Worm (Caenorhabditis elegans): ENCODE results near the gene F45G2.8.

Gene F45G2.8

DNA sequence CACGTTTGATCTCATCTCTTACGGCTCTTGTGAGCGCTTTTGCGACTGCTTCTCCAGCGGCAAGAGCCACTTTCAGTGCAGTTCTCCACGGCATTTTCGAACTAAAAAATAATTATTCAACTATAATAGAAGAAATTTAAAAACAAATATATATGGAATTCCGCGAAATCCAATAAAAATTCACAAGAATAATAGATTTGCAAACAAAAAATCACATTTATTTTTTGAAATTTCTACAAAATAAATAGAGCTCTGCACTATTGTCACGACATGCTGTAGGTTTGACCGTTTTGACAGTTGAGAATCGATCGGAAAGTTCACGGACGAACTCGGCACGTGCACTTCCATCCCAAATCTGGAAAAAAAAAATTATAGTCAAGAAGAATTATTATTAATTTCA is at the start of gene F45G2.8:
F45G2.8 (minus strand) TSS at position 101 of the 400 bp plus-strand sequence.
- TF ChIP-seq dve-1 (tag; optimal IDR thresholded peaks at IDR 0.05) (no peak), hlh-15 (tag; optimal IDR thresholded peaks at IDR 0.05) (no peak), ceh-31 (tag; optimal IDR thresholded peaks at IDR 0.05) (no peak), ceh-34 (tag; optimal IDR thresholded peaks at IDR 0.05) (no peak), C08G9.2 (tag; optimal IDR thresholded peaks at IDR 0.05) (no peak), fkh-6 (tag; optimal IDR thresholded peaks at IDR 0.05) (no peak), mec-3 (tag; optimal IDR thresholded peaks at IDR 0.05; ENCODE audit: borderline replicate concordance) (no peak), ama-1 (optimal IDR thresholded peaks at IDR 0.05) (no peak), unc-3 (GFP tag; conservative IDR thresholded peaks at IDR 0.05) (no peak), unc-3 (tag; optimal IDR thresholded peaks at IDR 0.05) (no peak), hlh-6 (tag; optimal IDR thresholded peaks at IDR 0.05) (no peak), madf-2 (tag; optimal IDR thresholded peaks at IDR 0.05) (no peak), pag-3 (tag; optimal IDR thresholded peaks at IDR 0.05; ENCODE audit: borderline replicate concordance) (no peak), elt-2 (tag; optimal IDR thresholded peaks at IDR 0.05) (no peak), ceh-19 (GFP tag; optimal IDR thresholded peaks at IDR 0.05) (no peak)

- no peak for TF ChIP-seq lim-6 (tag; optimal IDR thresholded peaks at IDR 0.05)
- TF ChIP-seq K02D7.2 (tag; optimal IDR thresholded peaks at IDR 0.05) = no peak
- no peak for TF ChIP-seq ceh-48 (tag; optimal IDR thresholded peaks at IDR 0.05)
- no peak for TF ChIP-seq hlh-8 (tag; optimal IDR thresholded peaks at IDR 0.05)
- no peak for TF ChIP-seq ttx-3 (tag; optimal IDR thresholded peaks at IDR 0.05)
- no peak for TF ChIP-seq unc-3 (GFP tag; conservative IDR thresholded peaks at IDR 0.05)
- no peak for TF ChIP-seq unc-3 (tag; optimal IDR thresholded peaks at IDR 0.05)
- TF ChIP-seq dmd-4 (tag; optimal IDR thresholded peaks at IDR 0.05; ENCODE audit: borderline replicate concordance) = no peak
- TF ChIP-seq odd-2 (tag; optimal IDR thresholded peaks at IDR 0.05) = no peak
- TF ChIP-seq lin-11 (tag; optimal IDR thresholded peaks at IDR 0.05) = no peak
- TF ChIP-seq ceh-2 (tag; optimal IDR thresholded peaks at IDR 0.05) = no peak
- no peak for TF ChIP-seq unc-55 (GFP tag; optimal IDR thresholded peaks at IDR 0.05)
- no peak for TF ChIP-seq ceh-18 (tag; optimal IDR thresholded peaks at IDR 0.05)
- no peak for TF ChIP-seq che-1 (tag; optimal IDR thresholded peaks at IDR 0.05)
- no peak for TF ChIP-seq pros-1 (tag; optimal IDR thresholded peaks at IDR 0.05)
Observed at ce11 chrIII:13484024-13484423, 48.6 kb upstream of the F45G2.8 start, which contains the start of gene acc-4. Gene acc-4 (minus strand): TSS chrIII:13484124.

ce11 chrIII:13476682-13477081 is 41.2 kb upstream of the F45G2.8 start, which contains the start of gene T27E9.6:
Gene T27E9.6 (minus strand): TSS chrIII:13476782.
- TF ChIP-seq C08G9.2 (tag; optimal IDR thresholded peaks at IDR 0.05) (no peak), ceh-45 (GFP tag; IDR thresholded peaks at IDR 0.05) (no peak), hlh-13 (GFP tag; optimal IDR thresholded peaks at IDR 0.05) (no peak), ets-4 (tag; optimal IDR thresholded peaks at IDR 0.05) (no peak), pha-2 (tag; optimal IDR thresholded peaks at IDR 0.05) (no peak)

- TF ChIP-seq lim-6 (tag; optimal IDR thresholded peaks at IDR 0.05) (no peak), ceh-9 (tag; optimal IDR thresholded peaks at IDR 0.05) (no peak), fkh-6 (tag; optimal IDR thresholded peaks at IDR 0.05) (peak; percentile 49), C38D4.7 (GFP tag; optimal IDR thresholded peaks at IDR 0.05) (no peak), unc-42 (tag; optimal IDR thresholded peaks at IDR 0.05) (no peak), pat-9 (tag; optimal IDR thresholded peaks at IDR 0.05) (no peak), hlh-6 (tag; optimal IDR thresholded peaks at IDR 0.05) (no peak), elt-2 (tag; optimal IDR thresholded peaks at IDR 0.05) (peak; percentile 59), mec-3 (tag; optimal IDR thresholded peaks at IDR 0.05; ENCODE audit: borderline replicate concordance) (no peak), madf-2 (tag; optimal IDR thresholded peaks at IDR 0.05) (no peak), npax-4 (tag; optimal IDR thresholded peaks at IDR 0.05) (no peak), ceh-2 (tag; optimal IDR thresholded peaks at IDR 0.05) (peak; percentile 71), dve-1 (tag; optimal IDR thresholded peaks at IDR 0.05) (no peak), fax-1 (tag; optimal IDR thresholded peaks at IDR 0.05) (peak; percentile 57), sdc-2 (tag; optimal IDR thresholded peaks at IDR 0.05) (no peak), unc-3 (GFP tag; conservative IDR thresholded peaks at IDR 0.05) (no peak), unc-3 (tag; optimal IDR thresholded peaks at IDR 0.05) (no peak), ceh-34 (tag; optimal IDR thresholded peaks at IDR 0.05) (no peak), ztf-16 (tag; optimal IDR thresholded peaks at IDR 0.05) (no peak), ceh-22 (tag; optimal IDR thresholded peaks at IDR 0.05) (no peak), K02D7.2 (tag; optimal IDR thresholded peaks at IDR 0.05) (no peak), pqm-1 (tag; optimal IDR thresholded peaks at IDR 0.05) (no peak), ttx-3 (tag; optimal IDR thresholded peaks at IDR 0.05) (no peak), hlh-30 (tag; optimal IDR thresholded peaks at IDR 0.05; ENCODE audit: insufficient read depth) (no peak), sox-4 (tag; optimal IDR thresholded peaks at IDR 0.05) (no peak), tbx-2 (tag; optimal IDR thresholded peaks at IDR 0.05) (peak; percentile 81), che-1 (tag; optimal IDR thresholded peaks at IDR 0.05) (no peak), dmd-4 (tag; optimal IDR thresholded peaks at IDR 0.05; ENCODE audit: borderline replicate concordance) (no peak), unc-86 (tag; optimal IDR thresholded peaks at IDR 0.05) (no peak)
Observed at ce11 chrIII:13474482-13474881, 39.0 kb upstream of the F45G2.8 start.

Data from whole organism, late embryonic.